Fruit fly (Drosophila melanogaster) whole organism, embryonic: ENCODE results near the gene CG15553.

Experiments
- Bdp1 ChIP-seq: fragments of 200-800 bp; sonication (Bioruptor generic); optimal IDR thresholded peaks from 3 replicates; lab custom pipeline; 2016; ENCODE audit warnings: missing biosample characterization, missing genetic modification characterization
- CG11247 ChIP-seq: fragments of 200-800 bp; sonication (Bioruptor generic); IDR thresholded peaks from 2 replicates; pipeline ENCODE4 v1.3.6; 2022; ENCODE audit warnings: missing biosample characterization, missing genetic modification characterization
- CG12155 ChIP-seq: fragments of 200-800 bp; sonication (Bioruptor generic); optimal IDR thresholded peaks from 3 replicates; lab custom pipeline; 2016; ENCODE audit warnings: missing biosample characterization, missing genetic modification characterization
- CG12391 ChIP-seq: fragments of 200-800 bp; sonication (Bioruptor generic); optimal IDR thresholded peaks from 3 replicates; lab custom pipeline; 2018; ENCODE audit warnings: missing biosample characterization, mild to moderate bottlenecking, missing genetic modification characterization, moderate library complexity
- CG12659 ChIP-seq: fragments of 200-800 bp; sonication (Bioruptor generic); optimal IDR thresholded peaks from 3 replicates; lab custom pipeline; 2017; ENCODE audit warnings: mild to moderate bottlenecking, missing biosample characterization, missing genetic modification reagents, missing genetic modification characterization
- CG13775 ChIP-seq: fragments of 200-800 bp; sonication (Bioruptor generic); optimal IDR thresholded peaks from 3 replicates; lab custom pipeline; 2017; ENCODE audit warnings: missing biosample characterization, mild to moderate bottlenecking, missing genetic modification characterization
- CG13894 ChIP-seq: fragments of 200-800 bp; sonication (Bioruptor generic); optimal IDR thresholded peaks from 3 replicates; lab custom pipeline; 2018; ENCODE audit warnings: missing biosample characterization, mild to moderate bottlenecking, missing genetic modification characterization, moderate library complexity
- CG15011 ChIP-seq: fragments of 200-800 bp; sonication (Bioruptor generic); optimal IDR thresholded peaks from 3 replicates; lab custom pipeline; 2018; ENCODE audit warnings: missing biosample characterization, mild to moderate bottlenecking, missing genetic modification characterization
- CG1603 ChIP-seq: fragments of 200-800 bp; sonication (Bioruptor generic); optimal IDR thresholded peaks from 2 replicates; lab custom pipeline; 2019; ENCODE audit warnings: missing biosample characterization, mild to moderate bottlenecking, missing genetic modification characterization, moderate library complexity
- CG17186 ChIP-seq: fragments of 200-800 bp; sonication (Bioruptor generic); optimal IDR thresholded peaks from 3 replicates; lab custom pipeline; 2017; ENCODE audit warnings: missing biosample characterization, missing genetic modification reagents, missing genetic modification characterization
- CG4360 ChIP-seq: fragments of 200-800 bp; sonication (Bioruptor generic); IDR thresholded peaks from 2 replicates; pipeline ENCODE4 v1.3.6; 2022; ENCODE audit warnings: missing biosample characterization, missing genetic modification characterization
- CG6689 ChIP-seq: fragments of 200-800 bp; sonication (Bioruptor generic); IDR thresholded peaks from 2 replicates; pipeline ENCODE4 v1.3.6; 2022; ENCODE audit warnings: missing biosample characterization, missing genetic modification characterization
- CG6765 ChIP-seq: fragments of 200-800 bp; sonication (Bioruptor generic); optimal IDR thresholded peaks from 3 replicates; lab custom pipeline; 2017; ENCODE audit warnings: missing biosample characterization, mild to moderate bottlenecking, missing genetic modification characterization
- CG8388 ChIP-seq: fragments of 200-800 bp; sonication (Bioruptor generic); optimal IDR thresholded peaks from 2 replicates; lab custom pipeline; 2019; ENCODE audit warnings: missing biosample characterization, mild to moderate bottlenecking, missing genetic modification characterization, moderate library complexity
- CoRest ChIP-seq: fragments of 200-800 bp; sonication (Bioruptor generic); optimal IDR thresholded peaks from 3 replicates; lab custom pipeline; 2018; ENCODE audit warnings: missing biosample characterization, mild to moderate bottlenecking, missing genetic modification characterization, moderate library complexity
- Deaf1 ChIP-seq: fragments of 200-800 bp; optimal IDR thresholded peaks from 3 replicates; lab custom pipeline; 2019; ENCODE audit warnings: missing biosample characterization, mild to moderate bottlenecking, missing genetic modification characterization, moderate library complexity
- Drgx ChIP-seq: fragments of 200-800 bp; sonication (Bioruptor generic); IDR thresholded peaks from 2 replicates; pipeline ENCODE4 v1.3.6; 2022; ENCODE audit warnings: missing biosample characterization, missing genetic modification characterization
- HHEX ChIP-seq: fragments of 200-800 bp; sonication (Bioruptor generic); optimal IDR thresholded peaks from 3 replicates; lab custom pipeline; 2017; ENCODE audit warnings: missing biosample characterization, mild to moderate bottlenecking, missing genetic modification characterization, missing genetic modification reagents
- Hsf ChIP-seq: fragments of 200-800 bp; sonication (Bioruptor generic); optimal IDR thresholded peaks from 3 replicates; lab custom pipeline; 2016; ENCODE audit warnings: missing biosample characterization, missing genetic modification characterization
- Jarid2 ChIP-seq: fragments of 200-800 bp; sonication (Bioruptor generic); optimal IDR thresholded peaks from 3 replicates; lab custom pipeline; 2017; ENCODE audit warnings: mild to moderate bottlenecking, missing biosample characterization, missing genetic modification reagents, missing genetic modification characterization
- Nf-YB ChIP-seq: fragments of 200-800 bp; sonication (Bioruptor generic); optimal IDR thresholded peaks from 3 replicates; lab custom pipeline; 2019; ENCODE audit warnings: missing biosample characterization, mild to moderate bottlenecking, missing genetic modification characterization, moderate library complexity
- PHDP ChIP-seq: fragments of 200-800 bp; sonication (Bioruptor generic); optimal IDR thresholded peaks from 3 replicates; lab custom pipeline; 2018; ENCODE audit warnings: missing biosample characterization, mild to moderate bottlenecking, missing genetic modification characterization, moderate library complexity
- Rx ChIP-seq: fragments of 200-800 bp; sonication (Bioruptor generic); IDR thresholded peaks from 2 replicates; pipeline ENCODE4 v1.3.6; 2022; ENCODE audit warnings: missing biosample characterization, missing genetic modification characterization
- Sox102F ChIP-seq: fragments of 200-800 bp; sonication (Bioruptor generic); optimal IDR thresholded peaks from 2 replicates; lab custom pipeline; 2018; ENCODE audit warnings: missing biosample characterization, mild to moderate bottlenecking, missing genetic modification characterization, moderate library complexity
- Spps ChIP-seq: fragments of 200-800 bp; sonication (Bioruptor generic); optimal IDR thresholded peaks from 2 replicates; lab custom pipeline; 2018; ENCODE audit warnings: missing biosample characterization, mild to moderate bottlenecking, missing genetic modification characterization
- Tbp ChIP-seq: fragments of >200 bp; optimal IDR thresholded peaks from 2 replicates; lab custom pipeline; 2018; ENCODE audit warnings: missing biosample characterization, missing genetic modification characterization
- al ChIP-seq: fragments of 200-800 bp; sonication (Bioruptor generic); IDR thresholded peaks from 2 replicates; pipeline ENCODE4 v1.3.6; 2022; ENCODE audit warnings: missing biosample characterization, missing genetic modification characterization
- az2 ChIP-seq: fragments of 200-800 bp; sonication (Bioruptor generic); optimal IDR thresholded peaks from 3 replicates; lab custom pipeline; 2016; ENCODE audit warnings: missing biosample characterization, missing genetic modification characterization
- bbx ChIP-seq: fragments of 200-800 bp; sonication (Bioruptor generic); IDR thresholded peaks from 2 replicates; pipeline ENCODE4 v1.3.6; 2022; ENCODE audit warnings: missing biosample characterization, missing genetic modification characterization; ENCODE audit not compliant: partially characterized antibody
- bsh ChIP-seq, 2 experiments: fragments of 200-800 bp; sonication (Bioruptor generic); optimal IDR thresholded peaks; 2 replicates each; lab custom pipeline; 2017 to 2018; ENCODE audit warnings: mild to moderate bottlenecking in 2 of 2, missing biosample characterization in 2 of 2, missing genetic modification characterization in 2 of 2, moderate library complexity in 1 of 2
- chif ChIP-seq, 2 experiments: fragments of 200-800 bp; sonication (Bioruptor generic); optimal IDR thresholded peaks; 3 replicates each; lab custom pipeline; 2016; ENCODE audit warnings: missing biosample characterization in 2 of 2, missing genetic modification characterization in 2 of 2
- chinmo ChIP-seq: fragments of 200-800 bp; sonication (Bioruptor generic); IDR thresholded peaks from 4 replicates; pipeline ENCODE4 v1.3.6; 2022; ENCODE audit warnings: missing biosample characterization, missing genetic modification characterization; ENCODE audit not compliant: partially characterized antibody
- dmrt11E ChIP-seq: fragments of 200-800 bp; sonication (Bioruptor generic); optimal IDR thresholded peaks from 3 replicates; lab custom pipeline; 2018; ENCODE audit warnings: missing biosample characterization, mild to moderate bottlenecking, missing genetic modification characterization, moderate library complexity
- dpn ChIP-seq, 2 experiments: fragments of 200-800 bp; sonication (Bioruptor generic); optimal IDR thresholded peaks; 3 replicates each; lab custom pipeline; 2016; ENCODE audit warnings: missing biosample characterization in 2 of 2, missing genetic modification characterization in 2 of 2
- eve ChIP-seq, 2 experiments: fragments of >200 bp; optimal IDR thresholded peaks; 2 replicates each; lab custom pipeline; 2017; ENCODE audit warnings: missing biosample characterization in 2 of 2, missing genetic modification characterization in 2 of 2
- jing ChIP-seq: fragments of 200-800 bp; sonication (Bioruptor generic); optimal IDR thresholded peaks from 2 replicates; lab custom pipeline; 2018; ENCODE audit warnings: missing biosample characterization, mild to moderate bottlenecking, missing genetic modification characterization
- lbe ChIP-seq: fragments of 200-800 bp; sonication (Bioruptor generic); optimal IDR thresholded peaks from 2 replicates; lab custom pipeline; 2016; ENCODE audit warnings: missing biosample characterization, mild to moderate bottlenecking, missing genetic modification characterization
- lola ChIP-seq, 3 experiments: fragments of >200 bp in 2 of 3; fragments of 200-800 bp in 1 of 3; sonication (Bioruptor generic) in 1 of 3; optimal IDR thresholded peaks; 2 replicates each; lab custom pipeline; 2017 to 2019; ENCODE audit warnings: missing biosample characterization in 3 of 3, missing genetic modification characterization in 3 of 3, mild to moderate bottlenecking in 1 of 3, moderate library complexity in 1 of 3
- mld ChIP-seq: fragments of 200-800 bp; sonication (Bioruptor generic); IDR thresholded peaks from 3 replicates; pipeline ENCODE4 v1.3.6; 2022; ENCODE audit warnings: missing biosample characterization, missing genetic modification characterization; ENCODE audit not compliant: partially characterized antibody
- phol ChIP-seq: fragments of 200-800 bp; sonication (Bioruptor generic); optimal IDR thresholded peaks from 3 replicates; lab custom pipeline; 2018; ENCODE audit warnings: missing biosample characterization, mild to moderate bottlenecking, missing genetic modification characterization, moderate library complexity
- sim ChIP-seq: fragments of 200-800 bp; sonication (Bioruptor generic); IDR thresholded peaks from 2 replicates; pipeline ENCODE4 v1.3.6; 2022; ENCODE audit warnings: missing biosample characterization, missing genetic modification characterization
- slbo ChIP-seq: fragments of 200-800 bp; sonication (Bioruptor generic); IDR thresholded peaks from 2 replicates; pipeline ENCODE4 v1.3.6; 2022; ENCODE audit warnings: missing biosample characterization, missing genetic modification characterization
- sug ChIP-seq: fragments of 200-800 bp; optimal IDR thresholded peaks from 2 replicates; lab custom pipeline; 2019; ENCODE audit warnings: missing biosample characterization, mild to moderate bottlenecking, missing genetic modification characterization, moderate library complexity
- ttk ChIP-seq: fragments of 200-800 bp; sonication (Bioruptor generic); IDR thresholded peaks from 2 replicates; pipeline ENCODE4 v2.1.2; 2022; ENCODE audit warnings: missing biosample characterization, missing genetic modification characterization
- unpg ChIP-seq: fragments of 200-800 bp; sonication (Bioruptor generic); optimal IDR thresholded peaks from 3 replicates; lab custom pipeline; 2018; ENCODE audit warnings: missing biosample characterization, mild to moderate bottlenecking, missing genetic modification characterization, moderate library complexity
- vvl ChIP-seq: fragments of 200-800 bp; sonication (Bioruptor generic); IDR thresholded peaks from 2 replicates; pipeline ENCODE4 v1.3.6; 2022; ENCODE audit warnings: missing biosample characterization, missing genetic modification characterization
- zen ChIP-seq: fragments of 200-800 bp; sonication (Bioruptor generic); optimal IDR thresholded peaks from 3 replicates; lab custom pipeline; 2018; ENCODE audit warnings: missing biosample characterization, mild to moderate bottlenecking, missing genetic modification characterization, moderate library complexity
- zf30C ChIP-seq: fragments of 200-800 bp; sonication (Bioruptor generic); optimal IDR thresholded peaks from 3 replicates; lab custom pipeline; 2018; ENCODE audit warnings: missing biosample characterization, mild to moderate bottlenecking, missing genetic modification characterization

The CG15553 gene

DNA sequence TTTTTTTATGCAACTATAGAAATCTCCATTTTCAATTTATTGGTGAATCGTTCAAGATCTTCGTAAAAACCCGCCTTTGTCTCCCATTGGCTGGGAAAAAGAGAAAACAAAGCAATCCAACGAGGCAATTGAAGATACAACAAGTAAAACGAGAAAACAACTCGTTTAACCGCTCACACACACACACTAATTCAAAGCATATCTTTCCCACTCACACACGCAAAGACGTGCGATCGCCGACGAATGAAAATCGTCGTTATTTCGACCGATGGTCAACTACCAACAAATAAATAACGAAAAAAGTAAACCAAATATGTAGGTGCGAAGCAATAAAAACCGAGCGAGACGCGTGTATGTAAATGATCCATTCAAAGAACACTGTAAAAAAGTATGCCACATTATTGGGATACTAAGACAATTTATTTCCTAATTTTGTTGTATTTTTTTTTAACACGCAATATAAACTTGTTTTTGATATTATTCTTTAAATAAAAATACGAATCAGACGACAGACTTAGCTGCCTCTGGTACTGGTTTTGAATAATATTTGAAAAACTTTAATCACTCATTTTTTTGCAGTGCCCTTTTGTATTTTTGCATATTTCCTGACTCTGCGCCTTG lies 38.5 kb downstream of the CG15553 start (continued):
- peak; percentile 23 for TF ChIP-seq PHDP (tag; lab: Kevin White, UChicago)
- no peak for TF ChIP-seq sim (GFP tag; lab: Robert Waterston, UW)
- no peak for TF ChIP-seq CG12155 (GFP tag; lab: Kevin White, UChicago)
- TF ChIP-seq ttk (GFP tag; lab: Robert Waterston, UW) = no peak
- TF ChIP-seq lbe = peak; percentile 48
- no peak for TF ChIP-seq Spps (tag; lab: Kevin White, UChicago)
- no peak for TF ChIP-seq CG17186 (GFP tag; lab: Kevin White, UChicago)
- peak; percentile 30 for TF ChIP-seq Sox102F (GFP tag; lab: Kevin White, UChicago)
- no peak for TF ChIP-seq HHEX (GFP tag; lab: Kevin White, UChicago)
- TF ChIP-seq CG1603 (tag; lab: Kevin White, UChicago) = peak; percentile 22
- TF ChIP-seq dpn (GFP tag; optimal IDR thresholded peaks at IDR 0.05; lab: Kevin White, UChicago) = peak in 1 of 2 experiments; percentile 10
- TF ChIP-seq sug (tag; lab: Kevin White, UChicago) = no peak
- peak; percentile 5 for TF ChIP-seq az2
- TF ChIP-seq chinmo = 0 out of 4 replicates have a peak, but pooled peaks have one; percentile 39
- TF ChIP-seq slbo = 0 out of 2 replicates have a peak, but pooled peaks have one; percentile 6
- TF ChIP-seq dmrt11E (tag; lab: Kevin White, UChicago) = peak; percentile 46
- no peak for TF ChIP-seq CG8388 (GFP tag; lab: Kevin White, UChicago)
- peak; percentile 24 for TF ChIP-seq Jarid2 (GFP tag; lab: Kevin White, UChicago)
- TF ChIP-seq zen (tag; lab: Kevin White, UChicago) = peak; percentile 19
- TF ChIP-seq Hsf = peak; percentile 38
- TF ChIP-seq CG12391 (tag; lab: Kevin White, UChicago) = peak; percentile 33
- TF ChIP-seq vvl (GFP tag; lab: Robert Waterston, UW) = peak; percentile 50
- peak; percentile 41 to 90 for TF ChIP-seq bsh (GFP tag; optimal IDR thresholded peaks at IDR 0.05; lab: Kevin White, UChicago)
- peak; percentile 81 for TF ChIP-seq Drgx (GFP tag; lab: Robert Waterston, UW)
- peak; percentile 88 for TF ChIP-seq Deaf1 (tag; lab: Kevin White, UChicago)
- TF ChIP-seq CG6689 (GFP tag; lab: Robert Waterston, UW) = 0 out of 2 replicates have a peak, but pooled peaks have one; percentile 7
- peak; percentile 1 for TF ChIP-seq CoRest (tag; lab: Kevin White, UChicago)
- TF ChIP-seq CG12659 (GFP tag; lab: Kevin White, UChicago) = peak; percentile 5
- peak in 1 of 3 experiments; percentile 16 for TF ChIP-seq lola (GFP tag; optimal IDR thresholded peaks at IDR 0.05; lab: Kevin White, UChicago)
- TF ChIP-seq CG15011 (GFP tag; lab: Kevin White, UChicago) = no peak
- no peak for TF ChIP-seq Rx
- peak; percentile 99 for TF ChIP-seq Nf-YB (GFP tag; lab: Kevin White, UChicago)
- TF ChIP-seq eve (GFP tag; optimal IDR thresholded peaks at IDR 0.05; lab: Kevin White, UChicago) = peak in 1 of 2 experiments; percentile 62
- TF ChIP-seq chif (GFP tag; optimal IDR thresholded peaks at IDR 0.05; lab: Kevin White, UChicago) = peak in 1 of 2 experiments; percentile 35
- no peak for TF ChIP-seq Bdp1 (GFP tag; lab: Kevin White, UChicago)
- no peak for TF ChIP-seq al (GFP tag; lab: Robert Waterston, UW)
- TF ChIP-seq zf30C (GFP tag; lab: Kevin White, UChicago) = peak; percentile 72
- no peak for TF ChIP-seq CG4360
- no peak for TF ChIP-seq CG13894 (tag; lab: Kevin White, UChicago)
- no peak for TF ChIP-seq Tbp (GFP tag; lab: Kevin White, UChicago)
- TF ChIP-seq mld (GFP tag; lab: Robert Waterston, UW) = no peak
- peak; percentile 28 for TF ChIP-seq CG13775 (GFP tag; lab: Kevin White, UChicago)
- TF ChIP-seq bbx (GFP tag; lab: Robert Waterston, UW) = 0 out of 2 replicates have a peak, but pooled peaks have one; percentile 24
- no peak for TF ChIP-seq CG6765 (GFP tag; lab: Kevin White, UChicago)
- no peak for TF ChIP-seq jing (GFP tag; lab: Kevin White, UChicago)
- TF ChIP-seq CG11247 (GFP tag; lab: Robert Waterston, UW) = no peak
- peak; percentile 31 for TF ChIP-seq unpg (GFP tag; lab: Kevin White, UChicago)
- TF ChIP-seq phol (tag; lab: Kevin White, UChicago) = peak; percentile 11
